Worm (Caenorhabditis elegans) whole organism, mixed stage, embryonic: Measurements from ENCODE around the gene nhr-107.

Source experiments
- M03D4.4 ChIP-seq: sonication (generic microtip); optimal IDR thresholded peaks from 2 replicates; lab custom pipeline; 2017; ENCODE audit warnings: mild to moderate bottlenecking, missing genetic modification characterization, missing compliant biosample characterization
- ceh-39 ChIP-seq: fragments of 150-350 bp; optimal IDR thresholded peaks from 2 replicates; lab custom pipeline; 2014; ENCODE audit warnings: missing biosample characterization, missing genetic modification characterization
- ceh-43 ChIP-seq: fragments of 200-800 bp; sonication (Bioruptor generic); optimal IDR thresholded peaks from 2 replicates; lab custom pipeline; 2018; ENCODE audit warnings: mild to moderate bottlenecking, missing genetic modification characterization, moderate library complexity, missing compliant biosample characterization
- ces-1 ChIP-seq: fragments of 150-350 bp; optimal IDR thresholded peaks from 2 replicates; lab custom pipeline; 2014; ENCODE audit warnings: missing biosample characterization, missing genetic modification reagents, missing genetic modification characterization
- cnd-1 ChIP-seq: fragments of 200-800 bp; sonication (Bioruptor generic); optimal IDR thresholded peaks from 2 replicates; lab custom pipeline; 2018; ENCODE audit warnings: mild to moderate bottlenecking, missing genetic modification characterization, missing compliant biosample characterization
- drap-1 ChIP-seq: fragments of 200-800 bp; sonication (Bioruptor generic); optimal IDR thresholded peaks from 3 replicates; lab custom pipeline; 2018; ENCODE audit warnings: mild to moderate bottlenecking, missing genetic modification characterization, missing compliant biosample characterization
- elt-1 ChIP-seq: sonication (generic microtip); optimal IDR thresholded peaks from 2 replicates; lab custom pipeline; 2017; ENCODE audit warnings: missing genetic modification characterization, mild to moderate bottlenecking, missing compliant biosample characterization, antibody characterized with exemption, moderate library complexity, borderline replicate concordance; ENCODE audit not compliant: insufficient read depth
- elt-3 ChIP-seq: fragments of 150-350 bp; optimal IDR thresholded peaks from 2 replicates; lab custom pipeline; 2014; ENCODE audit warnings: missing biosample characterization, missing genetic modification characterization
- flh-1 ChIP-seq: fragments of 200-800 bp; sonication (Bioruptor generic); optimal IDR thresholded peaks from 2 replicates; lab custom pipeline; 2018; ENCODE audit warnings: mild to moderate bottlenecking, missing genetic modification characterization, moderate library complexity, missing compliant biosample characterization
- ham-2 ChIP-seq: fragments of 200-800 bp; sonication (Bioruptor generic); optimal IDR thresholded peaks from 2 replicates; lab custom pipeline; 2018; ENCODE audit warnings: mild to moderate bottlenecking, missing genetic modification characterization, missing compliant biosample characterization
- hlh-1 ChIP-seq: fragments of 150-350 bp; optimal IDR thresholded peaks from 2 replicates; lab custom pipeline; 2014; ENCODE audit warnings: missing biosample characterization, missing genetic modification reagents, missing genetic modification characterization
- lin-13 ChIP-seq: fragments of 150-350 bp; optimal IDR thresholded peaks from 2 replicates; lab custom pipeline; 2014; ENCODE audit warnings: missing biosample characterization, missing genetic modification characterization
- lin-32 ChIP-seq: fragments of 200-800 bp; sonication (Bioruptor generic); optimal IDR thresholded peaks from 2 replicates; lab custom pipeline; 2018; ENCODE audit warnings: mild to moderate bottlenecking, missing genetic modification characterization, missing compliant biosample characterization
- lsy-2 ChIP-seq: fragments of 150-350 bp; optimal IDR thresholded peaks from 2 replicates; lab custom pipeline; 2014; ENCODE audit warnings: missing biosample characterization, missing genetic modification characterization
- mab-5 ChIP-seq: fragments of 150-350 bp; optimal IDR thresholded peaks from 2 replicates; lab custom pipeline; 2014; ENCODE audit warnings: missing biosample characterization, missing genetic modification characterization
- mep-1 ChIP-seq: fragments of 150-350 bp; optimal IDR thresholded peaks from 2 replicates; lab custom pipeline; 2017; ENCODE audit warnings: missing biosample characterization, missing genetic modification reagents, missing genetic modification characterization, inconsistent platforms
- mls-2 ChIP-seq: sonication (generic microtip); optimal IDR thresholded peaks from 2 replicates; lab custom pipeline; 2016; ENCODE audit warnings: mild to moderate bottlenecking, missing genetic modification characterization, moderate library complexity, missing compliant biosample characterization
- nhr-12 ChIP-seq: fragments of 150-350 bp; optimal IDR thresholded peaks from 2 replicates; lab custom pipeline; 2014; ENCODE audit warnings: missing biosample characterization, missing genetic modification characterization
- nhr-2 ChIP-seq: fragments of 150-350 bp; optimal IDR thresholded peaks from 2 replicates; lab custom pipeline; 2014; ENCODE audit warnings: missing biosample characterization, missing genetic modification characterization
- nhr-237 ChIP-seq: fragments of 150-350 bp; optimal IDR thresholded peaks from 2 replicates; lab custom pipeline; 2014; ENCODE audit warnings: missing biosample characterization, missing genetic modification characterization
- nhr-28 ChIP-seq: fragments of 150-350 bp; optimal IDR thresholded peaks from 2 replicates; lab custom pipeline; 2014; ENCODE audit warnings: missing biosample characterization, missing genetic modification characterization
- sem-2 ChIP-seq: fragments of 200-800 bp; sonication (Bioruptor generic); optimal IDR thresholded peaks from 2 replicates; lab custom pipeline; 2018; ENCODE audit warnings: mild to moderate bottlenecking, missing genetic modification characterization, missing compliant biosample characterization
- snpc-4 ChIP-seq: fragments of 150-350 bp; optimal IDR thresholded peaks from 2 replicates; lab custom pipeline; 2014; ENCODE audit warnings: missing biosample characterization, missing genetic modification characterization
- sptf-1 ChIP-seq: sonication (generic microtip); optimal IDR thresholded peaks from 2 replicates; lab custom pipeline; 2017; ENCODE audit warnings: mild to moderate bottlenecking, missing genetic modification characterization, moderate library complexity, missing compliant biosample characterization
- tbx-8 ChIP-seq: fragments of 200-800 bp; sonication (Bioruptor generic); optimal IDR thresholded peaks from 2 replicates; lab custom pipeline; 2018; ENCODE audit warnings: mild to moderate bottlenecking, missing genetic modification characterization, moderate library complexity, missing compliant biosample characterization
- unc-120 ChIP-seq: sonication (generic microtip); optimal IDR thresholded peaks from 2 replicates; lab custom pipeline; 2017; ENCODE audit warnings: missing genetic modification characterization, missing compliant biosample characterization; ENCODE audit not compliant: poor library complexity, severe bottlenecking
- unc-62 ChIP-seq: fragments of 150-350 bp; optimal IDR thresholded peaks from 2 replicates; lab custom pipeline; 2014; ENCODE audit warnings: missing biosample characterization, missing genetic modification reagents, missing genetic modification characterization
- ztf-11 ChIP-seq: fragments of 150-350 bp; optimal IDR thresholded peaks from 2 replicates; lab custom pipeline; 2014; ENCODE audit warnings: missing biosample characterization, missing genetic modification characterization

nhr-107 gene

ce11 chrV:6991771-6992170 is 5.1 kb downstream of the nhr-107 start, which contains the start of gene nhr-162:
Gene nhr-162, minus strand, starts transcription at chrV:6991871.
- TF ChIP-seq flh-1 (GFP tag; lab: Kevin White, UChicago) (no peak), sem-2 (no peak), nhr-237 (tag; lab: Kevin White, UChicago) (no peak), hlh-1 (tag; lab: Kevin White, UChicago) (no peak)

ce11 chrV:6989626-6990138 is 7.2 kb downstream of the nhr-107 start, which contains the start of gene nhr-140:
Gene nhr-140, minus strand, starts transcription at chrV:6989676.
- TF ChIP-seq mep-1 (tag; lab: Kevin White, UChicago) (no peak), elt-1 (peak; percentile 93)

- TF ChIP-seq sptf-1 (tag; lab: Kevin White, UChicago) (no peak), ham-2 (GFP tag; lab: Kevin White, UChicago) (no peak), nhr-2 (tag; lab: Kevin White, UChicago) (no peak), mls-2 (no peak), flh-1 (GFP tag; lab: Kevin White, UChicago) (no peak), mep-1 (tag; lab: Kevin White, UChicago) (no peak), nhr-237 (tag; lab: Kevin White, UChicago) (no peak), sem-2 (no peak), M03D4.4 (no peak), cnd-1 (no peak)
- TF ChIP-seq, all 35 proteins: peak for 0
Observed at ce11 chrV:6987673-6988072, 9.2 kb downstream of the nhr-107 start, which contains the start of gene nhr-139. Gene nhr-139, minus strand, starts transcription at chrV:6987773.

DNA sequence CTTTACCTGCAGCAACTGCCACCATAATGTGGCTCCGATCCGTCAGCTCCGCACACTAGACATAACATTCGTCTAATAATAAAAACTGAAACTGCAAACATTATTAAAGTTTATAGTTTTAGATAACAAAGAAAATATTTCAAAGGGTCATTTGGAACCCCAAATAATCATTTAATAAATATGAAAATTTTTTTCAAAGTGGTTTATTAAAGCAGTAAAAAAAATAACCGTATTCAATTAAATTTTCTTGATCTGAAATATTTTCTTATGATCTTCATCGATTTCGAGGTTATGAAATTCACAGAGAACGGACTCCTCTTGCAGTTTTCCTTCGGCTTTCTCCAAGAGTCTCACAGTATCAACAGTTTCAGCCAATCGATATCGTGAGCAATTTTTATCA is 10.9 kb downstream of the nhr-107 start, which contains the start of gene nhr-163:
Gene nhr-163 (minus strand): TSS at position 101 of the 400 bp plus-strand sequence.
- no peak for TF ChIP-seq unc-62 (GFP tag; lab: Kevin White, UChicago)
- no peak for TF ChIP-seq tbx-8
- no peak for TF ChIP-seq lsy-2
- no peak for TF ChIP-seq nhr-237 (tag; lab: Kevin White, UChicago)
- no peak for TF ChIP-seq drap-1 (GFP tag; lab: Kevin White, UChicago)
- no peak for TF ChIP-seq lin-13 (tag; lab: Kevin White, UChicago)
- TF ChIP-seq ztf-11 = no peak
- TF ChIP-seq nhr-2 (tag; lab: Kevin White, UChicago) = no peak
- no peak for TF ChIP-seq sem-2

DNA sequence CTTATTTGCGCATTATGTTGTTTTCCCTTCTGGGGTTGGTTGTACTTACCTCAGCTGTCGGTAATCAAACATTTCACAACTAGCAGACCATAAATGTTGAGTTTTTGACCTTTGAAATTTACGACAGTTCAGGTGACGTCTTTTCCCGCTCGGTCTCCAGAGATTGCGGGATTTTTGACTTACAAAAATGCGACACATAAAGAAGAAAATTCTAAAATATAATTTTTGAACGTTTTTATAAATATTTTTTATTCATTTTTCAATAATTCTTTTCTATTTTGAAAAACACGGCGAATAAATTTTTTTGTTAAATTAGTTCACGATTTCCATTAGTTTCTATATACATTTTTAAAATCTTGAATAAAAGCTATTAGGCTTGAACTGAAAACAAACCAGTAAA is 14.1 kb downstream of the nhr-107 start, which contains the start of gene nhr-161:
Gene nhr-161 (minus strand): TSS at position 101 of the 400 bp plus-strand sequence.
- TF ChIP-seq nhr-28 (tag; lab: Kevin White, UChicago) (no peak), cnd-1 (no peak), mep-1 (tag; lab: Kevin White, UChicago) (no peak), unc-120 (tag; lab: Kevin White, UChicago) (no peak), snpc-4 (no peak), mab-5 (tag; lab: Kevin White, UChicago) (no peak), lin-32 (GFP tag; lab: Kevin White, UChicago) (no peak)

ce11 chrV:6979019-6979418 is 17.9 kb downstream of the nhr-107 start, which contains the start of gene sre-12:
Gene sre-12, minus strand, starts transcription at chrV:6979119.
- TF ChIP-seq mep-1 (tag; lab: Kevin White, UChicago) = no peak
- no peak for TF ChIP-seq lin-32 (GFP tag; lab: Kevin White, UChicago)
- TF ChIP-seq nhr-12 = no peak
- no peak for TF ChIP-seq ceh-39
- no peak for TF ChIP-seq nhr-2 (tag; lab: Kevin White, UChicago)
- TF ChIP-seq lin-13 (tag; lab: Kevin White, UChicago) = no peak
- TF ChIP-seq sem-2 = no peak
- no peak for TF ChIP-seq ham-2 (GFP tag; lab: Kevin White, UChicago)
- TF ChIP-seq ces-1 (GFP tag; lab: Kevin White, UChicago) = no peak
- no peak for TF ChIP-seq unc-120 (tag; lab: Kevin White, UChicago)
- TF ChIP-seq flh-1 (GFP tag; lab: Kevin White, UChicago) = no peak
- no peak for TF ChIP-seq ceh-43 (GFP tag; lab: Kevin White, UChicago)
- TF ChIP-seq elt-3 (tag; lab: Kevin White, UChicago) = no peak
- TF ChIP-seq tbx-8 = no peak
- TF ChIP-seq lsy-2 = no peak
- TF ChIP-seq hlh-1 (tag; lab: Kevin White, UChicago) = no peak
- no peak for TF ChIP-seq nhr-28 (tag; lab: Kevin White, UChicago)
- no peak for TF ChIP-seq drap-1 (GFP tag; lab: Kevin White, UChicago)
- TF ChIP-seq, all 35 proteins: peak for 0
